Fruit fly (Drosophila melanogaster) ovary, adult (tissue): ENCODE data around the gene ato.

Source experiments
- CG17801 ChIP-seq: fragments of 200-800 bp; optimal IDR thresholded peaks from 2 replicates; lab custom pipeline; 2019; ENCODE audit warnings: missing biosample characterization, mild to moderate bottlenecking, missing genetic modification characterization, moderate library complexity; ENCODE audit not compliant: partially characterized antibody

The ato gene

DNA sequence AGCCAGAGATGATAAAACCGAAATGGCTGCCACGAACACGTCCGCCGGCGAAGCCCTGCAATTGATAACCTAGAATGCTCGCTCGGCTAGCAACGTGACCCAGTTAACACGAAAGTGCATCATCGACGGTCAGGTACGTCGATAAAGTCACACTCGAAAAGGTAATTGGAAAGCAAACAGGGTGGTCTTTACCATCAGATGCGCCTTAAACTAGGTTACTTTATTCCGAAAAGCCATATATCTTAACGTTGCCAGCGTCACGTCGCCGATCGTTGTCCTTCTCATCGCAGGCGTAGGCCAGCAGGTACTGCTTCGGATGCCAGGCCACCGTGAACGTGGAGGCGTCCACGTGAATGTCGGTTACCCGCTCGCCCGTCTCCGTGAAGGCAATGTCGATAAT, 29.4 kb downstream of the ato start:
- no peak for TF ChIP-seq CG17801

DNA sequence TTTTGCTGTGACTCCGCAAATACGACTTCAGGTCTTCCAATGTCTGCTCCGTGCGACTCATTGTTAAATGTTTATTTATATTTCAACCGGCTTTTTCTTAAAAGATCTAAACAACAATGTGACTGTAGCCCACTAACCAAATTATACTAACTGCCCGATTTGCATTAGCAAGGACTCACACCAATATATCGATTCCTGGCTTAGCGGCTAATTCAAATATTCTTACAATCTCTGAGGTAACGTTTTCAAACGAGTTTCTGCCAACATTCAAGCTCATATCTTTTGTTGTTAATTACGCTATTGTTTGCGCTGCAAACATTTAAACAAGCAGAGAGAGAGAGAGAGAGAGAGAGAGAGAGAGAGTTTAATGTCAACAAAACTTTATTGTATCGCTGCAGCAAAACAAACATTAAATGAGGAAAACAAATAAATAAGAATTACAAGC, 30.7 kb downstream of the ato start, which contains the start of gene tex:
TSS of gene tex (minus strand) at position 131 of the 445 bp plus-strand sequence.
- no peak for TF ChIP-seq CG17801

- no peak for TF ChIP-seq CG17801
These were observed 32.8 kb downstream of the ato start, which contains the start of gene CG11693 for dm6 chr3R:8310678-8311077. CG11693 (minus strand) TSS chr3R:8310778.

DNA sequence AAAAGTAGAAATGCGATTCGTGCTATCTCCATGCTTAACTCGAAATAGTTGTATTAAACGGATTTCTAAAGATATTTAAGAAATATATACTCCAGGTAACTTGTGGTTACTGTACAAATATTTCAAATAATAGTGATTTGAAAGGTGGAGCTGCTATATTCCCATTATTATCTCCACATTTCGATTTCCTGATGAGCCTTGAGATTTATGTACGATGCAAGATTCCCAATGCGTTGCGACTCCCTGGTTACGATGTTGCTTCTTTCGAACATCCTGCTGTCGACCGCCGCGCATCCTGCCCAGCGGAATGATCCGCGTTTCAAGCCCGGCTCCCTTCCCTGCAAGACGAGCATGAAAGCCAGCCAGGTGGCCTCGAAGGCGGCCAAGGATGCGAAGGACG, 34.2 kb downstream of the ato start, which contains the start of the genes CG11694 and CG11698:
TSS of gene CG11694 (minus strand) at position 101 of the 400 bp plus-strand sequence.
TSS of gene CG11698 (plus strand) at position 152 of the 400 bp plus-strand sequence.
- TF ChIP-seq CG17801, result no peak

DNA sequence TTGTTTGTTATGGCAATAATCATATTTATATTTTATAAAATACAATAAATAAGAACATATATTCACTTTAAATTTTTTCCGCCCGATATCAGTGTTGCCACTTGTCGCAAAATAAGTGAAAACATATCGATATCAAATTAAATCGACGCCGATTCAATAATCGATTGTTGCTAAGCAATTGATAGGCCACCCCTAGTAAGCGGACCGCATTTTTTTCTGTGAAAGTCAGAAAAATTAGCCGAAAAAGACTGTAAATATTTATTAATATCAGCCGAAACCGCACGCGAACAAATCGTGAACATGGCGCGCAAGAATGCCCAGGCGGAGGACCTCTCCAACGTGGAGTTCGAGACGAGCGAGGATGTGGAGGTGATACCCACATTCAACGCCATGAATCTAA, 35.2 kb downstream of the ato start, which contains the start of gene CG7483:
TSS of gene CG7483 (plus strand) at position 171 of the 400 bp plus-strand sequence.
- TF ChIP-seq CG17801, result peak; percentile 58

DNA sequence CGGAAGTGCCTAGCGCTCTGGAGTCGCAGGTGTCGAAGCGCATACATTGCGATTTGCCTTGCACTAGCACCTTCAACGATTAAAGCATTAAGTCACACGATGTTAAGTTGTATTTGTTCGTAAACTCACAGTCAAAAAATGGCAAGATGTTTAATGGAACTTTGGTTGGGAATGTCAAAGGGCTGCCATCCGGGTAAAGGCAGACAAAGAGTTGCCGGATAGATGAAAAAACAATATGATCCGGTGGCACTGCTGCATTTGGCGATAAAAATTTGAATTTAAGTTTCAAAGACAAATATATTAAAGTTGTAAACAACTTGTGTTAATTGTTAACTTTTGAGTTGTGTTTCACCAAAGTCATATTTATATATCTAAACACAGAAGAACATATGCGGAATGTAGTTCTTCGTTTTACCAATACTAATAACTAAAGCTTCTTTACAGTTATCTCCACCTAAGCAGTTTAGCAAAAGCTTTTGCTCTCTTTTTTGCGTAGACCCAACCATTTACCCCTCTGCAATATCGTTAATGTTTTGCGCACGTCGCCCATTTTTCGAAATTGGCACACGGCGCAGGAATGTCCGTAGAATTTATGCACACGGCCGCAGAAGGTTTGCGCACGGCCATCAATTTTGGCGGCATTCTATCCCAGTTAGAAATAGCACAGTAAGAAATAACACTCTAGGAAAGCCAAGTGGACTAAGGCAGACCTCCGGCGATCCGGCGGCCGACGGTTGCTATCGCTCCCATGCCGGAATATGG, 38.7 kb downstream of the ato start, which contains the start of gene Coq2:
TSS of gene Coq2 (minus strand) at position 200 of the 762 bp plus-strand sequence.
- no peak for TF ChIP-seq CG17801

DNA sequence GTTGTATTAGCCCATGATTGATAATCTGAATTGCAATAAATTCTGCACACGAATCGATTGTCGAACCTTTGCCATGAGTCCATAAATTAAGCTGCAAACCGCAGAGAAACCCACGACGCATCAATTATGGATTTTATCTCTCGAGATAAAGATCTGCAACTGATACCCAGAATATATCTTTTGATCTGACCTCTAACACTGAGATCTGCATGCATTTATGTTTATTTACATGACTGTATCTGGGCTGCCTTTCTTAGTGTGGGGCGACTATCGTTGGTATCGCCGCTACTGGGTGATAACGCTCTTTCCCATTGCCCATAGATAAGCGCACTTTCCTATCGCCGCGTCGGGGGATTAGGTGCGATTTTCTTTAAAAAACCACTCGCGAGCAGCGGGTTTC, 39.4 kb downstream of the ato start, which contains the start of gene Ctr1B:
TSS of gene Ctr1B (plus strand) at position 398 of the 400 bp plus-strand sequence.
- no peak for TF ChIP-seq CG17801

DNA sequence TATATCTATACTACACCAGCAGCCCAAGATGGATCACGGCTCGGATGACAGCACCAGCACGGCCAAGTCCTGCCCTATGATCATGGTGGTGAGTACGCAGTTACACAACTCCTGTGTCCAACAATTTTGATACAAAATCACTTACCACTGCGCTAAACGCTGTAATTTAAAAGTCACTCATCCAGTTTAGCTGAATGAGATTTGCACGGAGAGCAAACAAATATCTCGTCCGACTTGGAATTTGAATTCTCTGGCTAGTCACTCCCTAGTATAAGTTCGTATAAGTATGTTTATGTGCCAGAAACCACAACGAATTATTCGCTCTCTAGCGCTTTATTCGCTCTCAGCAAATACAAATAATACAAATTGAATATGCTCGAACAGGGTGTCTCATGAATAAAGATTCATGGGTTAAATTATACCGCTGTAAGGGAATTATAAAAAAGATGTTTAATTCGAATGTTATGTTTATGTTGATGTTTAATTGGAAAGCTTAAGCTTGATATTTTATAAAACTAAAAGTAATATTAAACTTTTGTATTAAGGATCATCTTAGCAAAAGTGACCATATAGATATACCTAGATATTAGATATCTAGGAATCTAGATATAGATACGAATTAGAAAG, 40.0 kb downstream of the ato start:
- TF ChIP-seq CG17801, result no peak

DNA sequence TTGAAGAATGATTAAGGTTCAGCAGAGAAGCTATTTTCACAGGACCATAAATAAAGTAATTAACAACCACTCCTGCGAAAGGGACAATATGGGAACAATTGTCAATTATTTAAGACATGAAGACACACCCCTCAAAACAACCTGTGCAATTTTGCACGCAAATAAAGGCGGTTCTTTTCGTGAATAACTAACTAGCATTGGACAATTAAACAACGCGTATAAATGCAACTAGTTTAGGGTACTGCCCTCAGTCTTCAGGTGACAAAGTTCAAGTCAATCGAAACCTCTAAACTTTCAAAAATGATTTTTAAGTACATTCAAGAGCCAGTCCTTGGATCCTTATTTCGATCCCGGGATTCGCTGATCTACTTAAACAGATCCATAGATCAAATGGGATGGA, 43.6 kb downstream of the ato start, which contains the start of gene Or85a:
TSS of gene Or85a (plus strand) at position 301 of the 400 bp plus-strand sequence.
- TF ChIP-seq CG17801, result no peak

DNA sequence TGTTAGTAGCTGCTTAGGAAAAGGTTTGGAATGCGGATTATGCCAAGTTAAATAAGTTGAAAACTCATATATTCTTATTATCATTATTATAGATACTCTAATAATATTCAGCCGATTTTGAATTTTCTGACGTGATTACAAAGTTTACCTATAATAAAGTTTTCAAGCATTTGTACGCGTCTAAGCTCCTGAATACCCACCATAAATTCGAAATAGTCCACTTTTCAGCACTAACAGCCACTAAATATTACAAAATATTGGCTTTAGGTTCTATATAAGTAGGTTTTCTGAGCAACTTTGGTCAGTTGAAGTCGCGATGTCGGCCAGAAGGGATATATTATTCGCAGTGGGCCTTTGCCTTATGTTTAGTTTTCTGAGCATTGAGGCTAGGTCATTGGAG, 46.2 kb downstream of the ato start, which contains the start of gene CG7443:
TSS of gene CG7443 (plus strand) at position 301 of the 400 bp plus-strand sequence.
- TF ChIP-seq CG17801, result no peak

- no peak for TF ChIP-seq CG17801
These were observed 49.0 kb downstream of the ato start for dm6 chr3R:8326884-8327283.

- TF ChIP-seq CG17801, result no peak
These were observed 50.3 kb downstream of the ato start for dm6 chr3R:8327967-8328789.
